Fruit fly (Drosophila melanogaster) whole organism, prepupa: ENCODE results near the gene Sdhaf3.
A peak's percentile ranks its signal among the peaks of the same experiment; 100 is the strongest.

ENCODE experiments used
- CG10631 ChIP-seq: fragments of 200-800 bp; sonication (Bioruptor generic); optimal IDR thresholded peaks from 2 replicates; lab custom pipeline; 2016; ENCODE audit warnings: missing biosample characterization, missing genetic modification characterization
- CG6854 ChIP-seq: fragments of 200-800 bp; sonication (Bioruptor generic); optimal IDR thresholded peaks from 2 replicates; lab custom pipeline; 2017; ENCODE audit warnings: missing biosample characterization, mild to moderate bottlenecking, missing genetic modification characterization
- Ets96B ChIP-seq: fragments of 200-800 bp; optimal IDR thresholded peaks from 2 replicates; lab custom pipeline; 2019; ENCODE audit warnings: missing biosample characterization, mild to moderate bottlenecking, missing genetic modification characterization, moderate library complexity
- Hr39 ChIP-seq: fragments of 200-800 bp; sonication (Bioruptor generic); optimal IDR thresholded peaks from 2 replicates; lab custom pipeline; 2016; ENCODE audit warnings: missing biosample characterization, missing genetic modification characterization
- cyc ChIP-seq: fragments of 200-800 bp; sonication (Bioruptor generic); optimal IDR thresholded peaks from 3 replicates; lab custom pipeline; 2016; ENCODE audit warnings: missing biosample characterization, missing genetic modification characterization
- fkh ChIP-seq: fragments of 200-800 bp; sonication (Bioruptor generic); optimal IDR thresholded peaks from 3 replicates; lab custom pipeline; 2017; ENCODE audit warnings: missing biosample characterization, mild to moderate bottlenecking, missing genetic modification characterization, moderate library complexity
- net ChIP-seq: fragments of 200-800 bp; sonication (Bioruptor generic); optimal IDR thresholded peaks from 3 replicates; lab custom pipeline; 2016; ENCODE audit warnings: missing biosample characterization, missing genetic modification characterization
- salr ChIP-seq, 2 experiments: fragments of 200-800 bp; sonication (Bioruptor generic); optimal IDR thresholded peaks; 3 replicates each; lab custom pipeline; 2016 to 2018; ENCODE audit warnings: missing biosample characterization in 2 of 2, missing genetic modification characterization in 2 of 2, mild to moderate bottlenecking in 1 of 2
- svp ChIP-seq: fragments of 200-800 bp; sonication (Bioruptor generic); peaks from one replicate; lab custom pipeline; 2016; ENCODE audit warnings: missing biosample characterization, missing genetic modification characterization

- TF ChIP-seq Hr39 (GFP tag; lab: Kevin White, UChicago) (peak; percentile 71), svp (GFP tag; lab: Kevin White, UChicago) (peak; percentile 79), CG10631 (peak; percentile 70), fkh (GFP tag; lab: Kevin White, UChicago) (no peak), net (peak; percentile 70), CG6854 (GFP tag; lab: Kevin White, UChicago) (no peak), cyc (peak; percentile 78), Ets96B (tag; lab: Kevin White, UChicago) (peak; percentile 60), salr (GFP tag; optimal IDR thresholded peaks at IDR 0.05; lab: Kevin White, UChicago) (peak in 1 of 2 experiments; percentile 41)
Observed at dm6 chr3R:16497379-16497778, 15.1 kb upstream of the Sdhaf3 start.
